Worm (Caenorhabditis elegans) whole organism, late embryonic: ENCODE measurements around the gene C08E8.4.

Source experiments
- C38D4.7 ChIP-seq: fragments of 200-800 bp; sonication (Bioruptor generic); optimal IDR thresholded peaks from 2 replicates; lab custom pipeline; 2018; ENCODE audit warnings: mild to moderate bottlenecking, missing genetic modification characterization, moderate library complexity, missing compliant biosample characterization
- T23F11.4 ChIP-seq: fragments of 200-800 bp; sonication (Bioruptor generic); optimal IDR thresholded peaks from 2 replicates; lab custom pipeline; 2018; ENCODE audit warnings: mild to moderate bottlenecking, missing genetic modification characterization, missing compliant biosample characterization
- Y22D7AL.16 ChIP-seq: sonication (generic microtip); optimal IDR thresholded peaks from 2 replicates; lab custom pipeline; 2016; ENCODE audit warnings: missing genetic modification characterization, missing compliant biosample characterization
- ceh-31 ChIP-seq: sonication (generic microtip); optimal IDR thresholded peaks from 2 replicates; lab custom pipeline; 2016; ENCODE audit warnings: missing genetic modification characterization, missing compliant biosample characterization
- ceh-34 ChIP-seq: sonication (generic microtip); optimal IDR thresholded peaks from 2 replicates; lab custom pipeline; 2016; ENCODE audit warnings: mild to moderate bottlenecking, missing genetic modification characterization, missing compliant biosample characterization
- elt-2 ChIP-seq: sonication (generic microtip); optimal IDR thresholded peaks from 2 replicates; lab custom pipeline; 2016; ENCODE audit warnings: missing genetic modification reagents, missing genetic modification characterization, missing compliant biosample characterization
- hlh-30 ChIP-seq: sonication (generic microtip); optimal IDR thresholded peaks from 2 replicates; lab custom pipeline; 2017; ENCODE audit warnings: antibody characterized with exemption, missing genetic modification characterization, missing compliant biosample characterization; ENCODE audit not compliant: insufficient read depth
- pax-1 ChIP-seq: fragments of 150-350 bp; optimal IDR thresholded peaks from 2 replicates; lab custom pipeline; 2014; ENCODE audit warnings: missing biosample characterization, missing genetic modification characterization

ce11 chrV:18389046-18389445 lies 17.4 kb downstream of the C08E8.4 start, which contains the start of the genes Y51A2B.4 and Y51A2B.5:
- TF ChIP-seq pax-1 (tag; lab: Kevin White, UChicago): no peak
- no peak for TF ChIP-seq hlh-30
- no peak for TF ChIP-seq T23F11.4 (GFP tag; lab: Kevin White, UChicago)
- no peak for TF ChIP-seq ceh-31
- TF ChIP-seq Y22D7AL.16 (tag; lab: Kevin White, UChicago): no peak
- no peak for TF ChIP-seq elt-2 (tag; lab: Kevin White, UChicago)
- no peak for TF ChIP-seq ceh-34
- TF ChIP-seq C38D4.7 (GFP tag; lab: Kevin White, UChicago): no peak
